Worm (Caenorhabditis elegans) whole organism, late embryonic: Measurements from ENCODE around the gene tpan-1.

Source experiments
- F13H6.1 ChIP-seq: sonication (generic microtip); optimal IDR thresholded peaks from 2 replicates; lab custom pipeline; 2016; ENCODE audit warnings: missing genetic modification characterization, missing compliant biosample characterization
- ahr-1 ChIP-seq: sonication (generic microtip); optimal IDR thresholded peaks from 2 replicates; lab custom pipeline; 2016; ENCODE audit warnings: missing genetic modification characterization, missing compliant biosample characterization
- ceh-45 ChIP-seq: fragments of 200-800 bp; sonication (Bioruptor generic); IDR thresholded peaks from 2 replicates; pipeline ENCODE4 v1.3.6; 2022; ENCODE audit warnings: missing genetic modification reagents, missing genetic modification characterization, missing compliant biosample characterization
- ceh-48 ChIP-seq: sonication (generic microtip); optimal IDR thresholded peaks from 2 replicates; lab custom pipeline; 2016; ENCODE audit warnings: missing genetic modification characterization, inconsistent platforms, missing compliant biosample characterization
- ceh-9 ChIP-seq: sonication (generic microtip); optimal IDR thresholded peaks from 2 replicates; lab custom pipeline; 2016; ENCODE audit warnings: mild to moderate bottlenecking, missing genetic modification characterization, inconsistent platforms, missing compliant biosample characterization
- elt-4 ChIP-seq: sonication (generic microtip); optimal IDR thresholded peaks from 2 replicates; lab custom pipeline; 2016; ENCODE audit warnings: missing genetic modification characterization, missing compliant biosample characterization
- ets-4 ChIP-seq: sonication (generic microtip); optimal IDR thresholded peaks from 2 replicates; lab custom pipeline; 2016; ENCODE audit warnings: missing genetic modification characterization, missing compliant biosample characterization
- eyg-1 ChIP-seq: sonication (generic microtip); optimal IDR thresholded peaks from 2 replicates; lab custom pipeline; 2016; ENCODE audit warnings: missing genotype, missing genetic modification characterization, missing compliant biosample characterization
- hlh-13 ChIP-seq: fragments of 200-800 bp; sonication (Bioruptor generic); optimal IDR thresholded peaks from 2 replicates; lab custom pipeline; 2018; ENCODE audit warnings: mild to moderate bottlenecking, missing genetic modification characterization, missing compliant biosample characterization
- lim-6 ChIP-seq: sonication (generic microtip); optimal IDR thresholded peaks from 2 replicates; lab custom pipeline; 2016; ENCODE audit warnings: missing genetic modification characterization, missing compliant biosample characterization
- nhr-11 ChIP-seq: fragments of 150-350 bp; optimal IDR thresholded peaks from 2 replicates; lab custom pipeline; 2014; ENCODE audit warnings: missing biosample characterization, missing genetic modification characterization
- pha-4 ChIP-seq: fragments of 150-350 bp; optimal IDR thresholded peaks from 2 replicates; lab custom pipeline; 2018; ENCODE audit warnings: missing biosample characterization, missing genetic modification reagents, missing genetic modification characterization
- tbx-2 ChIP-seq: sonication (generic microtip); optimal IDR thresholded peaks from 2 replicates; lab custom pipeline; 2016; ENCODE audit warnings: missing genetic modification characterization, missing compliant biosample characterization
- unc-86 ChIP-seq: sonication (generic microtip); optimal IDR thresholded peaks from 2 replicates; lab custom pipeline; 2016; ENCODE audit warnings: missing genetic modification characterization, missing compliant biosample characterization

DNA sequence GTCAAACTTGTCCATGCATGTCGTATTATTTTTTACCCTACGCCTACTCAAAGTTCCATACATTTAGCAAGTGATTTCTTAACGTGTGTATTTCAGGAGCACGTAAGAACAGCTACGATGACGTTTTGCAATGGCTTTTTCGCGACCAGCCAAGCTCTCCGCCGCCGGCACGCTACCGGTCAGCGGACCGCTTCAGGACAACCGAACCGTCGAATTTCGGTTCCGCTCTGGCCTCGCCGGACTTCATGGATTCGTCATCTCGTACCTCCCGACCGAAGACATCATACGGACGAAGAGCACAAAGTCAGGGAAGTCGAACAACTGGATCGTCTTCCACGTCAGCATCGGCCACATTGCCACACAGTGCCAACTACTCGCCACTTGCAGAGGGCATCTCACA is 5.7 kb upstream of the tpan-1 start:
- TF ChIP-seq hlh-13 (GFP tag; lab: Kevin White, UChicago) (no peak), lim-6 (tag; lab: Kevin White, UChicago) (no peak), pha-4 (no peak), ceh-45 (no peak), F13H6.1 (tag; lab: Kevin White, UChicago) (no peak), ahr-1 (tag; lab: Kevin White, UChicago) (no peak), ets-4 (tag; lab: Kevin White, UChicago) (no peak), unc-86 (no peak), ceh-48 (tag; lab: Kevin White, UChicago) (no peak), elt-4 (no peak), tbx-2 (tag; lab: Kevin White, UChicago) (no peak), nhr-11 (no peak), eyg-1 (tag; lab: Kevin White, UChicago) (no peak), ceh-9 (no peak)
